Fruit fly (Drosophila melanogaster): ENCODE measurements around the gene CG14857.
A peak's percentile ranks its signal among the peaks of the same experiment; 100 is the strongest.

CG14857 gene

DNA sequence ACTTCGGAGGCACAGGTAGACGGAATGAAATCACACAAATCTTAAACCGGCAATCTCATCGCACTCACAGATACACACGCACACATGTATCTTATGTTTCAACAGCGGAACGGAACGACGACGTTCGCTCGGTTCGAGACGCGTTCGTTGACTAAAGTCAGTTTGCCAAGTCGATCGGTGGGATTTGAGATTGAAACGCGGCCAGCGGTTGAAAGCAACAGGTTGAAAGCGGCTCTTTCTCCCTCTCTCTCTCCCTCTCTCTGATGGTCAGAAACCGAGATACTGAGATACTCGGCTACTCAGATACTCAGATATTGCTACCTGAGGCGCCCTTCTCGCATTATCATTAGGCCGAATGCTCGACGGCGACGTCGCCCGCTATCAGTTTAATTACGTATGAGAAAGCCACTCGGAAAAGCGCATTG lies 52.2 kb downstream of the CG14857 start (continued):
- TF ChIP-seq gt (GFP tag; IDR thresholded peaks at IDR 0.05) (no peak), tup (GFP tag; optimal IDR thresholded peaks at IDR 0.05) (no peak), MESR4 (GFP tag; optimal IDR thresholded peaks at IDR 0.05) (peak; percentile 11), ken (GFP tag; IDR thresholded peaks at IDR 0.05) (0 out of 3 replicates have a peak, but pooled peaks have one; percentile 16), CG11723 (GFP tag; optimal IDR thresholded peaks at IDR 0.05) (peak; percentile 53), sens-2 (GFP tag; IDR thresholded peaks at IDR 0.05) (no peak), CG15514 (GFP tag; optimal IDR thresholded peaks at IDR 0.05) (peak; percentile 68), klu (GFP tag; IDR thresholded peaks at IDR 0.05) (no peak), salm (tag; optimal IDR thresholded peaks at IDR 0.05) (no peak), pzg (GFP tag; optimal IDR thresholded peaks at IDR 0.05) (no peak), Dip2 (GFP tag; IDR thresholded peaks at IDR 0.05) (no peak), Hr3 (GFP tag; optimal IDR thresholded peaks at IDR 0.05) (no peak), YL-1 (GFP tag; optimal IDR thresholded peaks at IDR 0.05) (peak; percentile 38), CG6813 (GFP tag; optimal IDR thresholded peaks at IDR 0.05) (peak; percentile 77), Doc3 (GFP tag; IDR thresholded peaks at IDR 0.05; ENCODE audit: partially characterized antibody) (no peak), ERR (GFP tag; optimal IDR thresholded peaks at IDR 0.05) (peak; percentile 9), CG13775 (GFP tag; optimal IDR thresholded peaks at IDR 0.05) (peak; percentile 44), CG14014 (GFP tag; IDR thresholded peaks at IDR 0.05) (peak; percentile 33; the same call in 1 of the 2 replicates), CG10274 (GFP tag; optimal IDR thresholded peaks at IDR 0.05) (no peak), tgo (GFP tag; IDR thresholded peaks at IDR 0.05) (no peak), NC2β (GFP tag; optimal IDR thresholded peaks at IDR 0.05) (no peak), bowl (GFP tag; IDR thresholded peaks at IDR 0.05) (no peak), H2.0 (GFP tag; IDR thresholded peaks at IDR 0.05) (no peak), Drgx (GFP tag; IDR thresholded peaks at IDR 0.05) (peak; percentile 57), CG13424 (tag; optimal IDR thresholded peaks at IDR 0.05) (no peak), CG4282 (GFP tag; optimal IDR thresholded peaks at IDR 0.05) (peak; percentile 33), cato (GFP tag; optimal IDR thresholded peaks at IDR 0.05; ENCODE audit: borderline replicate concordance) (no peak), CG1529 (GFP tag; optimal IDR thresholded peaks at IDR 0.05) (peak; percentile 10), CG17186 (GFP tag; optimal IDR thresholded peaks at IDR 0.05) (no peak), danr (GFP tag; IDR thresholded peaks at IDR 0.05) (no peak), jumu (GFP tag; optimal IDR thresholded peaks at IDR 0.05) (no peak), br (optimal IDR thresholded peaks at IDR 0.05) (no peak), fd64A (GFP tag; optimal IDR thresholded peaks at IDR 0.05) (peak; percentile 44), ro (GFP tag; IDR thresholded peaks at IDR 0.05) (no peak), CG6654 (GFP tag; optimal IDR thresholded peaks at IDR 0.05) (no peak), ATbp (GFP tag; optimal IDR thresholded peaks at IDR 0.05) (peak; percentile 8), tna (GFP tag; IDR thresholded peaks at IDR 0.05; ENCODE audit: partially characterized antibody) (no peak), E2f1 (GFP tag; IDR thresholded peaks at IDR 0.05) (no peak), schlank (tag; optimal IDR thresholded peaks at IDR 0.05) (peak; percentile 12), insv (GFP tag; optimal IDR thresholded peaks at IDR 0.05) (peak in 1 of 2 experiments; percentile 28), dysf (GFP tag; IDR thresholded peaks at IDR 0.05) (peak; percentile 28; the same call in 1 of the 3 replicates), aop (GFP tag; IDR thresholded peaks at IDR 0.05) (no peak), CG6272 (GFP tag; IDR thresholded peaks at IDR 0.05) (no peak), CG3163 (GFP tag; optimal IDR thresholded peaks at IDR 0.05) (peak; percentile 33), CG10565 (GFP tag; optimal IDR thresholded peaks at IDR 0.05) (no peak), knrl (GFP tag; IDR thresholded peaks at IDR 0.05; ENCODE audit: partially characterized antibody) (no peak), caup (GFP tag; optimal IDR thresholded peaks at IDR 0.05; ENCODE audit: severe bottlenecking) (peak; percentile 86), Ets65A (GFP tag) (no peak), CG11085 (GFP tag; IDR thresholded peaks at IDR 0.05) (no peak), sens (GFP tag) (peak; percentile 85), gcm2 (GFP tag; optimal IDR thresholded peaks at IDR 0.05) (peak; percentile 2), ash1 (GFP tag; optimal IDR thresholded peaks at IDR 0.05) (no peak)

All from whole organism, embryonic.